Fruit fly (Drosophila melanogaster) whole organism, prepupa: ENCODE data around the gene lectin-22C.

Source experiments
- Blimp-1 ChIP-seq: fragments of 200-800 bp; sonication (Bioruptor generic); optimal IDR thresholded peaks from 3 replicates; lab custom pipeline; 2017; ENCODE audit warnings: missing biosample characterization, missing genetic modification characterization, mild to moderate bottlenecking, moderate library complexity, missing genetic modification reagents
- CG11294 ChIP-seq: fragments of 200-800 bp; sonication (Bioruptor generic); IDR thresholded peaks from 2 replicates; pipeline ENCODE4 v1.3.6; 2022; ENCODE audit warnings: missing biosample characterization, missing genetic modification characterization
- CG11762 ChIP-seq: fragments of 200-800 bp; sonication (Bioruptor generic); optimal IDR thresholded peaks from 3 replicates; lab custom pipeline; 2016; ENCODE audit warnings: missing biosample characterization, missing genetic modification characterization; ENCODE audit not compliant: insufficient read depth
- CG11902 ChIP-seq: fragments of 200-800 bp; sonication (Bioruptor generic); optimal IDR thresholded peaks from 3 replicates; lab custom pipeline; 2016; ENCODE audit warnings: missing biosample characterization, missing genetic modification characterization
- CG15336 ChIP-seq: fragments of 200-800 bp; sonication (Bioruptor generic); IDR thresholded peaks from 2 replicates; pipeline ENCODE4 v1.3.6; 2022; ENCODE audit warnings: missing biosample characterization, missing genetic modification characterization
- CG1621 ChIP-seq: fragments of 200-800 bp; sonication (Bioruptor generic); optimal IDR thresholded peaks from 3 replicates; lab custom pipeline; 2018; ENCODE audit warnings: missing biosample characterization, mild to moderate bottlenecking, missing genetic modification characterization
- CG3032 ChIP-seq: fragments of 200-800 bp; optimal IDR thresholded peaks from 2 replicates; lab custom pipeline; 2019; ENCODE audit warnings: missing biosample characterization, mild to moderate bottlenecking, missing genetic modification characterization, moderate library complexity
- CG31627 ChIP-seq: fragments of 200-800 bp; sonication (Bioruptor generic); optimal IDR thresholded peaks from 3 replicates; lab custom pipeline; 2016; ENCODE audit warnings: missing biosample characterization, missing genetic modification characterization
- CG32006 ChIP-seq: fragments of 200-800 bp; sonication (Bioruptor generic); optimal IDR thresholded peaks from 3 replicates; lab custom pipeline; 2017; ENCODE audit warnings: missing biosample characterization, mild to moderate bottlenecking, missing genetic modification characterization
- CG4318 ChIP-seq: fragments of 200-800 bp; sonication (Bioruptor generic); optimal IDR thresholded peaks from 3 replicates; lab custom pipeline; 2017; ENCODE audit warnings: missing biosample characterization, mild to moderate bottlenecking, missing genetic modification characterization
- CG6163 ChIP-seq: fragments of 200-800 bp; sonication (Bioruptor generic); IDR thresholded peaks from 3 replicates; pipeline ENCODE4 v1.3.6; 2022; ENCODE audit warnings: missing biosample characterization, missing genetic modification characterization
- CG6276 ChIP-seq: fragments of 200-800 bp; sonication (Bioruptor generic); optimal IDR thresholded peaks from 2 replicates; lab custom pipeline; 2017; ENCODE audit warnings: missing biosample characterization, mild to moderate bottlenecking, missing genetic modification characterization
- CG6792 ChIP-seq: fragments of 200-800 bp; sonication (Bioruptor generic); optimal IDR thresholded peaks from 3 replicates; lab custom pipeline; 2016; ENCODE audit warnings: missing biosample characterization, missing genetic modification characterization
- CG8319 ChIP-seq: fragments of 200-800 bp; sonication (Bioruptor generic); optimal IDR thresholded peaks from 3 replicates; lab custom pipeline; 2016; ENCODE audit warnings: missing biosample characterization, missing genetic modification characterization
- CG9139 ChIP-seq: fragments of 200-800 bp; sonication (Bioruptor generic); optimal IDR thresholded peaks from 3 replicates; lab custom pipeline; 2017; ENCODE audit warnings: missing biosample characterization, mild to moderate bottlenecking, missing genetic modification characterization
- Eip75B ChIP-seq: fragments of 200-800 bp; sonication (Bioruptor generic); optimal IDR thresholded peaks from 3 replicates; lab custom pipeline; 2016; ENCODE audit warnings: missing biosample characterization, missing genetic modification characterization
- Eip78C ChIP-seq: fragments of 200-800 bp; sonication (Bioruptor generic); peaks from one replicate; lab custom pipeline; 2016; ENCODE audit warnings: missing biosample characterization, missing genetic modification characterization
- Eip93F ChIP-seq: fragments of 200-800 bp; sonication (Bioruptor generic); optimal IDR thresholded peaks from 2 replicates; lab custom pipeline; 2016; ENCODE audit warnings: missing biosample characterization, mild to moderate bottlenecking, missing genetic modification characterization
- Ets96B ChIP-seq: fragments of 200-800 bp; optimal IDR thresholded peaks from 2 replicates; lab custom pipeline; 2019; ENCODE audit warnings: missing biosample characterization, mild to moderate bottlenecking, missing genetic modification characterization, moderate library complexity
- Gug ChIP-seq: fragments of 200-800 bp; sonication (Bioruptor generic); IDR thresholded peaks from 2 replicates; pipeline ENCODE4 v1.3.6; 2022; ENCODE audit warnings: missing biosample characterization, missing genetic modification characterization
- Hr38 ChIP-seq: sonication (Bioruptor generic); optimal IDR thresholded peaks from 2 replicates; lab custom pipeline; 2016; ENCODE audit warnings: missing biosample characterization, missing genetic modification characterization
- Hr39 ChIP-seq: fragments of 200-800 bp; sonication (Bioruptor generic); optimal IDR thresholded peaks from 2 replicates; lab custom pipeline; 2016; ENCODE audit warnings: missing biosample characterization, missing genetic modification characterization
- Hr4 ChIP-seq: fragments of 200-800 bp; sonication (Bioruptor generic); optimal IDR thresholded peaks from 3 replicates; lab custom pipeline; 2016; ENCODE audit warnings: missing biosample characterization, missing genetic modification characterization
- OdsH ChIP-seq: fragments of 200-800 bp; sonication (Bioruptor generic); optimal IDR thresholded peaks from 3 replicates; lab custom pipeline; 2016; ENCODE audit warnings: missing biosample characterization, missing genetic modification characterization
- Smox ChIP-seq: fragments of 200-800 bp; sonication (Bioruptor generic); optimal IDR thresholded peaks from 3 replicates; lab custom pipeline; 2016; ENCODE audit warnings: missing biosample characterization, missing genetic modification characterization
- Sox102F ChIP-seq: fragments of 200-800 bp; sonication (Bioruptor generic); optimal IDR thresholded peaks from 2 replicates; lab custom pipeline; 2016; ENCODE audit warnings: missing biosample characterization, mild to moderate bottlenecking, missing genetic modification characterization
- esn ChIP-seq: fragments of 200-800 bp; sonication (Bioruptor generic); optimal IDR thresholded peaks from 2 replicates; lab custom pipeline; 2016; ENCODE audit warnings: missing biosample characterization, mild to moderate bottlenecking, missing genetic modification characterization, moderate library complexity
- fkh ChIP-seq: fragments of 200-800 bp; sonication (Bioruptor generic); optimal IDR thresholded peaks from 3 replicates; lab custom pipeline; 2017; ENCODE audit warnings: missing biosample characterization, mild to moderate bottlenecking, missing genetic modification characterization, moderate library complexity
- lz ChIP-seq: fragments of 200-800 bp; sonication (Bioruptor generic); optimal IDR thresholded peaks from 3 replicates; lab custom pipeline; 2016; ENCODE audit warnings: missing biosample characterization, missing genetic modification characterization
- net ChIP-seq: fragments of 200-800 bp; sonication (Bioruptor generic); optimal IDR thresholded peaks from 3 replicates; lab custom pipeline; 2016; ENCODE audit warnings: missing biosample characterization, missing genetic modification characterization
- pdm3 ChIP-seq: fragments of 200-800 bp; sonication (Bioruptor generic); optimal IDR thresholded peaks from 3 replicates; lab custom pipeline; 2016; ENCODE audit warnings: missing biosample characterization, missing genetic modification characterization
- ss ChIP-seq, 2 experiments: fragments of 200-800 bp; sonication (Bioruptor generic); optimal IDR thresholded peaks; 2 replicates in 1 of 2; 3 replicates in 1 of 2; lab custom pipeline; 2017 to 2018; ENCODE audit warnings: mild to moderate bottlenecking in 2 of 2, missing biosample characterization in 2 of 2, missing genetic modification characterization in 2 of 2, moderate library complexity in 1 of 2
- vri ChIP-seq: fragments of 200-800 bp; sonication (Bioruptor generic); optimal IDR thresholded peaks from 3 replicates; lab custom pipeline; 2016; ENCODE audit warnings: missing biosample characterization, mild to moderate bottlenecking, missing genetic modification characterization

Gene lectin-22C

dm6 chr2L:2008980-2009954 is 27.8 kb downstream of the lectin-22C start, which contains the start of gene CG4238 (continued):
- TF ChIP-seq esn (GFP tag; lab: Kevin White, UChicago) (no peak), OdsH (GFP tag; lab: Kevin White, UChicago) (no peak), ss (GFP tag; optimal IDR thresholded peaks at IDR 0.05; lab: Kevin White, UChicago) (no peak), Eip75B (GFP tag; lab: Kevin White, UChicago) (no peak), Eip93F (GFP tag; lab: Kevin White, UChicago) (peak; percentile 6), CG1621 (tag; lab: Kevin White, UChicago) (peak; percentile 100), CG3032 (tag; lab: Kevin White, UChicago) (no peak), Blimp-1 (GFP tag; lab: Kevin White, UChicago) (no peak), Sox102F (GFP tag; lab: Kevin White, UChicago) (no peak)

dm6 chr2L:2008114-2008513 is 29.0 kb downstream of the lectin-22C start, which contains the start of gene Nplp4:
TSS of gene Nplp4 (plus strand) at chr2L:2008414.
- TF ChIP-seq CG15336 (GFP tag; lab: Robert Waterston, UW) (no peak), Smox (GFP tag; lab: Kevin White, UChicago) (no peak), CG11762 (no peak), CG31627 (no peak), Hr39 (GFP tag; lab: Kevin White, UChicago) (no peak), CG6276 (GFP tag; lab: Kevin White, UChicago) (no peak), CG1621 (tag; lab: Kevin White, UChicago) (no peak), Hr38 (GFP tag; lab: Kevin White, UChicago) (no peak), Hr4 (GFP tag; lab: Kevin White, UChicago) (no peak), CG4318 (GFP tag; lab: Kevin White, UChicago) (no peak), CG6163 (GFP tag; lab: Robert Waterston, UW) (no peak), Eip78C (GFP tag; lab: Kevin White, UChicago) (no peak), pdm3 (GFP tag; lab: Kevin White, UChicago) (no peak), CG32006 (GFP tag; lab: Kevin White, UChicago) (no peak), Eip93F (GFP tag; lab: Kevin White, UChicago) (no peak), CG6792 (no peak), CG11902 (no peak), CG11294 (GFP tag; lab: Robert Waterston, UW) (no peak)

dm6 chr2L:2007093-2007492 is 30.0 kb downstream of the lectin-22C start, which contains the start of gene CG15353:
TSS of gene CG15353 (minus strand) at chr2L:2007193.
- TF ChIP-seq ss (GFP tag; optimal IDR thresholded peaks at IDR 0.05; lab: Kevin White, UChicago), result no peak
- no peak for TF ChIP-seq net (GFP tag; lab: Kevin White, UChicago)
- no peak for TF ChIP-seq CG9139 (GFP tag; lab: Kevin White, UChicago)
- no peak for TF ChIP-seq fkh
- no peak for TF ChIP-seq CG6276 (GFP tag; lab: Kevin White, UChicago)
- TF ChIP-seq CG8319, result no peak
- TF ChIP-seq lz (GFP tag; lab: Kevin White, UChicago), result no peak

dm6 chr2L:2006082-2006669 is 30.9 kb downstream of the lectin-22C start, which contains the start of gene CG33543:
TSS of gene CG33543 (minus strand) at chr2L:2006313.
- TF ChIP-seq Ets96B (tag; lab: Kevin White, UChicago), result no peak
- TF ChIP-seq Hr38 (GFP tag; lab: Kevin White, UChicago), result no peak
- TF ChIP-seq vri (GFP tag; lab: Kevin White, UChicago), result no peak
- no peak for TF ChIP-seq Gug (GFP tag; lab: Robert Waterston, UW)
